Fruit fly (Drosophila melanogaster) whole organism, embryonic: ENCODE measurements around the gene Mondo.

ENCODE experiments used
- Ada2b ChIP-seq: fragments of 200-800 bp; sonication (Bioruptor generic); IDR thresholded peaks from 2 replicates; pipeline ENCODE4 v1.3.6; 2022; ENCODE audit warnings: missing biosample characterization, missing genetic modification characterization
- CG15696 ChIP-seq: fragments of 200-800 bp; sonication (Bioruptor generic); optimal IDR thresholded peaks from 2 replicates; lab custom pipeline; 2019; ENCODE audit warnings: missing biosample characterization, mild to moderate bottlenecking, missing genetic modification characterization, moderate library complexity
- CG1647 ChIP-seq: fragments of 200-800 bp; sonication (Bioruptor generic); optimal IDR thresholded peaks from 3 replicates; lab custom pipeline; 2016; ENCODE audit warnings: missing biosample characterization, missing genetic modification characterization
- CG32767 ChIP-seq: fragments of 200-800 bp; sonication (Bioruptor generic); IDR thresholded peaks from 2 replicates; pipeline ENCODE4 v1.3.6; 2022; ENCODE audit warnings: missing biosample characterization, missing genetic modification characterization
- CG8478 ChIP-seq: fragments of >200 bp; optimal IDR thresholded peaks from 2 replicates; lab custom pipeline; 2018
- Myb ChIP-seq: fragments of 200-800 bp; sonication (Bioruptor generic); optimal IDR thresholded peaks from 2 replicates; lab custom pipeline; 2016; ENCODE audit warnings: missing biosample characterization, missing genetic modification characterization
- ato ChIP-seq: fragments of 200-800 bp; sonication (Bioruptor generic); IDR thresholded peaks from 2 replicates; pipeline ENCODE4 v1.3.6; 2022; ENCODE audit warnings: missing biosample characterization, missing genetic modification characterization; ENCODE audit not compliant: partially characterized antibody
- zfh1 ChIP-seq: fragments of 200-800 bp; sonication (Bioruptor generic); IDR thresholded peaks from 3 replicates; pipeline ENCODE4 v1.3.6; 2022; ENCODE audit warnings: missing biosample characterization, missing genetic modification characterization

- TF ChIP-seq zfh1 (GFP tag; lab: Robert Waterston, UW) (no peak), CG32767 (GFP tag; lab: Robert Waterston, UW) (no peak), ato (GFP tag; lab: Robert Waterston, UW) (no peak), Myb (GFP tag; lab: Kevin White, UChicago) (no peak), CG8478 (no peak), CG15696 (tag; lab: Kevin White, UChicago) (no peak), CG1647 (GFP tag; lab: Kevin White, UChicago) (no peak), Ada2b (GFP tag; lab: Robert Waterston, UW) (no peak)
These were observed 31.9 kb upstream of the Mondo start for dm6 chr2L:21341706-21342105.
